Worm (Caenorhabditis elegans) whole organism, midembryonic: ENCODE data around the gene gpb-1.

Experiments used
- T22C8.4 ChIP-seq: fragments of 200-800 bp; sonication (Bioruptor generic); IDR thresholded peaks from 2 replicates; pipeline ENCODE4 v1.3.6; 2022; ENCODE audit warnings: missing genetic modification characterization, missing compliant biosample characterization
- cog-1 ChIP-seq: sonication (generic microtip); optimal IDR thresholded peaks from 2 replicates; lab custom pipeline; 2016; ENCODE audit warnings: missing genetic modification characterization, missing compliant biosample characterization
- flt-1 ChIP-seq: fragments of 200-800 bp; sonication (Bioruptor generic); IDR thresholded peaks from 2 replicates; pipeline ENCODE4 v1.3.6; 2022; ENCODE audit warnings: missing genetic modification characterization, missing compliant biosample characterization
- klf-2 ChIP-seq: fragments of 200-800 bp; sonication (Bioruptor generic); conservative IDR thresholded peaks from 2 replicates; pipeline ENCODE4 v1.3.6; 2022; ENCODE audit warnings: missing genetic modification reagents, missing genetic modification characterization, missing compliant biosample characterization
- med-1 ChIP-seq: sonication (generic microtip); optimal IDR thresholded peaks from 2 replicates; lab custom pipeline; 2017; ENCODE audit warnings: missing genetic modification characterization, mild to moderate bottlenecking, missing compliant biosample characterization, antibody characterized with exemption, missing genetic modification reagents; ENCODE audit not compliant: insufficient read depth
- ref-1 ChIP-seq: fragments of 200-800 bp; sonication (Bioruptor generic); conservative IDR thresholded peaks from 2 replicates; pipeline ENCODE4 v1.3.6; 2022; ENCODE audit warnings: missing genetic modification reagents, missing genetic modification characterization, missing compliant biosample characterization
- tab-1 ChIP-seq: fragments of 200-800 bp; sonication (Bioruptor generic); IDR thresholded peaks from 2 replicates; pipeline ENCODE4 v1.3.6; 2022; ENCODE audit warnings: missing genetic modification characterization, missing compliant biosample characterization
- ztf-23 ChIP-seq: fragments of 200-800 bp; sonication (Bioruptor generic); IDR thresholded peaks from 2 replicates; pipeline ENCODE4 v1.3.6; 2022; ENCODE audit warnings: missing genetic modification reagents, missing genetic modification characterization, missing compliant biosample characterization
- ztf-29 ChIP-seq: fragments of 200-800 bp; sonication (Bioruptor generic); IDR thresholded peaks from 2 replicates; pipeline ENCODE4 v1.3.6; 2022; ENCODE audit warnings: missing genetic modification reagents, missing genetic modification characterization, missing compliant biosample characterization

DNA sequence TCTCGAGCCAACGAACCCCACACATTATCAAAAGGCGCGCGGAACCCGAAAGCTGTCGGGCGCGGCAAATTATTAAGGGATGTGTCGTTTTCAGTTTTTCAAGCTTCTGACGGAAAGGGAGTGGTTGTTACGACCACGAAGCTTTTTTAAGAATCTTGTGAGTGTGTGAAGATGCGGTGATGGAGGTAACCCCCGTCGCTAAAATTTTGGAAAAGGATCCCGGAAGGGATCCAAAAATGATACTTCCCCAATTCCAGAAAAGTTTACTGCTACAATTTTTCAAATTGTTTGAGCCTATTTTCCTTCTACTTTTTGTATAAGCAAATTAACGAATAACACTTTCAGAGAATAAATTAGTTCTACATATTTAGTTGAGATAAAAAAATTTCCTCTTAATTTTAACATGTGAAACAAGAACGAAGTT, 8.3 kb upstream of the gpb-1 start:
- no peak for TF ChIP-seq med-1 (GFP tag; lab: Kevin White, UChicago)
- no peak for TF ChIP-seq T22C8.4 (GFP tag; lab: Robert Waterston, UW)
- TF ChIP-seq klf-2 (GFP tag; lab: Robert Waterston, UW), result no peak
- TF ChIP-seq flt-1 (GFP tag; lab: Robert Waterston, UW), result no peak
- TF ChIP-seq ztf-23 (GFP tag; lab: Robert Waterston, UW), result no peak
- TF ChIP-seq ztf-29 (GFP tag; lab: Robert Waterston, UW), result no peak
- TF ChIP-seq ref-1 (GFP tag; lab: Robert Waterston, UW), result no peak
- no peak for TF ChIP-seq tab-1 (GFP tag; lab: Robert Waterston, UW)
- no peak for TF ChIP-seq cog-1
